Worm (Caenorhabditis elegans): ENCODE data around the gene ZC204.14.

DNA sequence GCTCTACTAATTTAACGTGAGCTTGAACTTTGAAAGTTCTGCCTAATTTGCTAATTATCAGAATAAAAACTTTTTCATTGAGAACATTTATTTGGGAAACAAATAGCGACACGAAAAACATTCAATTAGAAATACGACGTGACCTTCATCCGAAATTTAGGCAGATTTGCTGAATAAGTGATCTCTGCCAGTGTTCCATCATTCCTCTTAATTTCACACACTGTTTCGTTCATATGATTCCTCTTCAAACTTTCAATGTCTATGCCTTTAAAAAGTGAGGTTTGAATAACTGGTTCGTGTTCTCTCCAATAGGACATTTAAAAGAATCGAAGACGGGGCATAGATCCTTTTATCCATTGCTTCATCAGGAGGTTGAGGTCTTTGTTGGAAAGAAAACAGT lies 12.2 kb downstream of the ZC204.14 start, which contains the start of gene fbxb-20:
- no peak for TF ChIP-seq dao-5 (tag; optimal IDR thresholded peaks at IDR 0.05)
- no peak for TF ChIP-seq him-1 (tag; optimal IDR thresholded peaks at IDR 0.05)
- no peak for TF ChIP-seq W03F9.2 (tag; optimal IDR thresholded peaks at IDR 0.05)
